Worm (Caenorhabditis elegans) whole organism, young adult: ENCODE data around the gene dnj-22.

Experiments
- B0019.2 ChIP-seq: fragments of 200-800 bp; sonication (Bioruptor generic); conservative IDR thresholded peaks from 2 replicates; pipeline ENCODE4 v1.3.6; 2022; ENCODE audit warnings: missing genetic modification reagents, missing genetic modification characterization, missing compliant biosample characterization
- B0336.3 ChIP-seq: fragments of 200-800 bp; sonication (Bioruptor generic); IDR thresholded peaks from 2 replicates; pipeline ENCODE4 v1.3.6; 2022; ENCODE audit warnings: missing genetic modification characterization, missing compliant biosample characterization
- D2030.7 ChIP-seq: fragments of 200-800 bp; sonication (Bioruptor generic); IDR thresholded peaks from 2 replicates; pipeline ENCODE4 v1.3.6; 2022; ENCODE audit warnings: missing genetic modification reagents, missing genetic modification characterization, missing compliant biosample characterization
- F23B12.7 ChIP-seq: sonication (generic microtip); optimal IDR thresholded peaks from 2 replicates; lab custom pipeline; 2017; ENCODE audit warnings: missing genetic modification characterization, mild to moderate bottlenecking, missing compliant biosample characterization, antibody characterized with exemption, moderate library complexity; ENCODE audit not compliant: insufficient read depth
- T07F8.4 ChIP-seq: sonication (generic microtip); optimal IDR thresholded peaks from 2 replicates; lab custom pipeline; 2016; ENCODE audit warnings: mild to moderate bottlenecking, missing genetic modification characterization, moderate library complexity, missing compliant biosample characterization
- T26A5.8 ChIP-seq: sonication (generic microtip); optimal IDR thresholded peaks from 2 replicates; lab custom pipeline; 2016; ENCODE audit warnings: missing genetic modification characterization, missing compliant biosample characterization
- ZK185.1 ChIP-seq: sonication (generic microtip); optimal IDR thresholded peaks from 2 replicates; lab custom pipeline; 2016; ENCODE audit warnings: mild to moderate bottlenecking, missing genetic modification characterization, missing compliant biosample characterization; ENCODE audit not compliant: poor library complexity, severe bottlenecking
- atf-7 ChIP-seq: sonication (generic microtip); optimal IDR thresholded peaks from 2 replicates; lab custom pipeline; 2017; ENCODE audit warnings: mild to moderate bottlenecking, missing genetic modification characterization, missing compliant biosample characterization
- attf-3 ChIP-seq: fragments of 200-800 bp; sonication (Bioruptor generic); conservative IDR thresholded peaks from 2 replicates; pipeline ENCODE4 v1.3.6; 2022; ENCODE audit warnings: missing genetic modification reagents, missing genetic modification characterization, missing compliant biosample characterization
- attf-5 ChIP-seq: fragments of 200-800 bp; sonication (Bioruptor generic); optimal IDR thresholded peaks from 2 replicates; lab custom pipeline; 2018; ENCODE audit warnings: mild to moderate bottlenecking, missing genetic modification characterization, missing compliant biosample characterization
- bed-1 ChIP-seq: fragments of 200-800 bp; sonication (Bioruptor generic); IDR thresholded peaks from 2 replicates; pipeline ENCODE4 v1.3.6; 2022; ENCODE audit warnings: missing genetic modification reagents, missing genetic modification characterization, missing compliant biosample characterization
- cebp-1 ChIP-seq, 2 experiments: fragments of 200-800 bp in 1 of 2; sonication (Bioruptor generic) in 1 of 2; sonication (generic microtip) in 1 of 2; IDR thresholded peaks in 1 of 2; optimal IDR thresholded peaks in 1 of 2; 2 replicates each; pipeline versions ENCODE4 v1.3.6 to Lab custom; 2017 to 2022; ENCODE audit warnings: missing compliant biosample characterization in 2 of 2, missing genetic modification characterization in 2 of 2, mild to moderate bottlenecking in 1 of 2, missing genetic modification reagents in 1 of 2, moderate library complexity in 1 of 2
- dox-1 ChIP-seq: fragments of 200-800 bp; sonication (Bioruptor generic); IDR thresholded peaks from 2 replicates; pipeline ENCODE4 v1.3.6; 2022; ENCODE audit warnings: missing genetic modification reagents, missing genetic modification characterization, missing compliant biosample characterization
- efl-1 ChIP-seq: fragments of 150-350 bp; optimal IDR thresholded peaks from 2 replicates; lab custom pipeline; 2014; ENCODE audit warnings: missing biosample characterization, missing genetic modification reagents, missing genetic modification characterization
- egl-44 ChIP-seq: fragments of 200-800 bp; sonication (Bioruptor generic); IDR thresholded peaks from 2 replicates; pipeline ENCODE4 v1.3.6; 2022; ENCODE audit warnings: missing genetic modification reagents, missing genetic modification characterization, missing compliant biosample characterization
- ets-4 ChIP-seq: fragments of 200-800 bp; sonication (Bioruptor generic); optimal IDR thresholded peaks from 2 replicates; lab custom pipeline; 2018; ENCODE audit warnings: mild to moderate bottlenecking, missing genetic modification characterization, missing compliant biosample characterization
- gei-17 ChIP-seq: fragments of 200-800 bp; sonication (Bioruptor generic); optimal IDR thresholded peaks from 2 replicates; lab custom pipeline; 2018; ENCODE audit warnings: mild to moderate bottlenecking, missing genetic modification characterization, missing compliant biosample characterization
- hrde-1 ChIP-seq: sonication (generic microtip); optimal IDR thresholded peaks from 2 replicates; lab custom pipeline; 2016; ENCODE audit warnings: missing genetic modification characterization, mild to moderate bottlenecking, missing compliant biosample characterization, moderate library complexity, missing genotype, missing genetic modification reagents, borderline replicate concordance
- lag-1 ChIP-seq: fragments of 200-800 bp; sonication (Bioruptor generic); IDR thresholded peaks from 2 replicates; pipeline ENCODE4 v1.3.6; 2022; ENCODE audit warnings: missing genetic modification reagents, missing genetic modification characterization, missing compliant biosample characterization
- lin-35 ChIP-seq, 3 experiments: fragments of 150-350 bp in 2 of 3; sonication (generic microtip) in 1 of 3; optimal IDR thresholded peaks; 2 replicates each; lab custom pipeline; 2014 to 2018; ENCODE audit warnings: missing biosample characterization in 3 of 3, missing genetic modification characterization in 3 of 3, missing genetic modification reagents in 3 of 3
- lin-40 ChIP-seq: sonication (generic microtip); optimal IDR thresholded peaks from 2 replicates; lab custom pipeline; 2016; ENCODE audit warnings: missing genetic modification characterization, mild to moderate bottlenecking, missing compliant biosample characterization, missing genotype, missing genetic modification reagents
- lin-54 ChIP-seq: fragments of 200-800 bp; sonication (Bioruptor generic); optimal IDR thresholded peaks from 2 replicates; lab custom pipeline; 2018; ENCODE audit warnings: mild to moderate bottlenecking, missing genetic modification characterization, missing compliant biosample characterization
- lir-1 ChIP-seq: fragments of 200-800 bp; sonication (Bioruptor generic); conservative IDR thresholded peaks from 2 replicates; pipeline ENCODE4 v1.3.6; 2022; ENCODE audit warnings: missing genetic modification reagents, missing genetic modification characterization, missing compliant biosample characterization
- lsl-1 ChIP-seq: fragments of 200-800 bp; sonication (Bioruptor generic); optimal IDR thresholded peaks from 2 replicates; lab custom pipeline; 2018; ENCODE audit warnings: mild to moderate bottlenecking, missing genetic modification characterization, moderate library complexity, missing compliant biosample characterization
- madf-6 ChIP-seq: fragments of 200-800 bp; sonication (Bioruptor generic); IDR thresholded peaks from 2 replicates; pipeline ENCODE4 v1.3.6; 2022; ENCODE audit warnings: missing genetic modification reagents, missing genetic modification characterization, missing compliant biosample characterization
- mcd-1 ChIP-seq: fragments of 200-800 bp; sonication (Bioruptor generic); IDR thresholded peaks from 2 replicates; pipeline ENCODE4 v1.3.6; 2022; ENCODE audit warnings: missing genetic modification reagents, missing genetic modification characterization, missing compliant biosample characterization
- mes-4 ChIP-seq: sonication (generic microtip); optimal IDR thresholded peaks from 2 replicates; lab custom pipeline; 2016; ENCODE audit warnings: missing genotype, missing genetic modification characterization, missing compliant biosample characterization
- mxl-1 ChIP-seq: sonication (generic microtip); optimal IDR thresholded peaks from 2 replicates; lab custom pipeline; 2016; ENCODE audit warnings: missing genetic modification characterization, missing compliant biosample characterization
- pbrm-1 ChIP-seq: fragments of 200-800 bp; sonication (Bioruptor generic); IDR thresholded peaks from 2 replicates; pipeline ENCODE4 v1.3.6; 2022; ENCODE audit warnings: missing genetic modification reagents, missing genetic modification characterization, missing compliant biosample characterization
- pha-4 ChIP-seq: fragments of 150-350 bp; sonication (generic microtip); optimal IDR thresholded peaks from 2 replicates; lab custom pipeline; 2014; ENCODE audit warnings: missing biosample characterization, missing genetic modification reagents, missing genetic modification characterization
- sdz-38 ChIP-seq: sonication (generic microtip); optimal IDR thresholded peaks from 2 replicates; lab custom pipeline; 2016; ENCODE audit warnings: missing genotype, missing genetic modification characterization, missing compliant biosample characterization
- snpc-1.1 ChIP-seq: sonication (generic microtip); optimal IDR thresholded peaks from 2 replicates; lab custom pipeline; 2017; ENCODE audit warnings: missing genetic modification characterization, mild to moderate bottlenecking, missing compliant biosample characterization, antibody characterized with exemption, moderate library complexity, missing genotype, missing genetic modification reagents; ENCODE audit not compliant: insufficient read depth
- snpc-1.3 ChIP-seq: sonication (generic microtip); optimal IDR thresholded peaks from 2 replicates; lab custom pipeline; 2017; ENCODE audit warnings: missing genetic modification characterization, mild to moderate bottlenecking, missing compliant biosample characterization, antibody characterized with exemption, moderate library complexity, missing genotype, missing genetic modification reagents; ENCODE audit not compliant: insufficient read depth
- snpc-3.4 ChIP-seq: sonication (generic microtip); optimal IDR thresholded peaks from 2 replicates; lab custom pipeline; 2017; ENCODE audit warnings: missing genetic modification characterization, mild to moderate bottlenecking, missing compliant biosample characterization, antibody characterized with exemption, moderate library complexity, missing genotype, missing genetic modification reagents
- snpc-4 ChIP-seq, 5 experiments: fragments of 150-350 bp in 1 of 5; sonication (generic microtip) in 4 of 5; optimal IDR thresholded peaks; 2 replicates each; lab custom pipeline; 2014 to 2018; ENCODE audit warnings: missing genetic modification characterization in 5 of 5, missing biosample characterization in 3 of 5, antibody characterized with exemption in 2 of 5, mild to moderate bottlenecking in 2 of 5, missing compliant biosample characterization in 2 of 5, missing genotype in 2 of 5, moderate library complexity in 2 of 5, missing genetic modification reagents in 1 of 5
- tbp1 ChIP-seq: fragments of 200-800 bp; sonication (Bioruptor generic); optimal IDR thresholded peaks from 2 replicates; lab custom pipeline; 2018; ENCODE audit warnings: mild to moderate bottlenecking, missing genetic modification characterization, missing compliant biosample characterization
- xnd-1 ChIP-seq: sonication (generic microtip); optimal IDR thresholded peaks from 2 replicates; lab custom pipeline; 2016; ENCODE audit warnings: missing genotype, missing genetic modification reagents, missing genetic modification characterization, missing compliant biosample characterization
- zfh-2 ChIP-seq: fragments of 200-800 bp; sonication (Bioruptor generic); conservative IDR thresholded peaks from 2 replicates; pipeline ENCODE4 v1.3.6; 2022; ENCODE audit warnings: missing genetic modification reagents, missing genetic modification characterization, missing compliant biosample characterization
- ztf-18 ChIP-seq: sonication (generic microtip); optimal IDR thresholded peaks from 2 replicates; lab custom pipeline; 2016; ENCODE audit warnings: missing genotype, mild to moderate bottlenecking, missing genetic modification characterization, missing compliant biosample characterization
- ztf-25 ChIP-seq: fragments of 200-800 bp; sonication (Bioruptor generic); IDR thresholded peaks from 2 replicates; pipeline ENCODE4 v1.3.6; 2022; ENCODE audit warnings: missing genetic modification reagents, missing genetic modification characterization, missing compliant biosample characterization
- ztf-28 ChIP-seq: fragments of 200-800 bp; sonication (Bioruptor generic); IDR thresholded peaks from 2 replicates; pipeline ENCODE4 v1.3.6; 2022; ENCODE audit warnings: missing genetic modification reagents, missing genetic modification characterization, missing compliant biosample characterization
- ztf-3 ChIP-seq: fragments of 200-800 bp; sonication (Bioruptor generic); optimal IDR thresholded peaks from 2 replicates; lab custom pipeline; 2018; ENCODE audit warnings: mild to moderate bottlenecking, missing genetic modification characterization, missing compliant biosample characterization

Gene dnj-22

ce11 chrV:8462074-8462473 is at the start of gene dnj-22, which contains the start of gene natc-1:
Gene dnj-22, minus strand, starts transcription at chrV:8462120.
Gene natc-1, plus strand, starts transcription at chrV:8462359.
- TF ChIP-seq pbrm-1 (GFP tag; lab: Robert Waterston, UW) (no peak; the same call in 1 of the 2 replicates), snpc-4 (GFP tag; optimal IDR thresholded peaks at IDR 0.05; lab: Kevin White, UChicago) (peak; percentile 38), snpc-4 (tag; optimal IDR thresholded peaks at IDR 0.05; lab: Kevin White, UChicago) (peak in 3 of 4 experiments; percentile 14 to 59 (median 59)), D2030.7 (GFP tag; lab: Robert Waterston, UW) (no peak), ztf-3 (GFP tag; lab: Kevin White, UChicago) (no peak), B0336.3 (GFP tag; lab: Robert Waterston, UW) (no peak), ZK185.1 (peak; percentile 2), ztf-25 (GFP tag; lab: Robert Waterston, UW) (no peak), egl-44 (GFP tag; lab: Robert Waterston, UW) (no peak), lsl-1 (GFP tag; lab: Kevin White, UChicago) (peak; percentile 1), snpc-1.3 (peak; percentile 29), T07F8.4 (tag; lab: Kevin White, UChicago) (no peak), lag-1 (GFP tag; lab: Robert Waterston, UW) (no peak), mes-4 (tag; lab: Kevin White, UChicago) (no peak), xnd-1 (tag; lab: Kevin White, UChicago) (no peak), ztf-18 (tag; lab: Kevin White, UChicago) (no peak), lin-40 (tag; lab: Kevin White, UChicago) (peak; percentile 63), cebp-1 (GFP tag; IDR thresholded peaks at IDR 0.05; lab: Robert Waterston, UW) (no peak), cebp-1 (tag; optimal IDR thresholded peaks at IDR 0.05; lab: Kevin White, UChicago) (peak; percentile 22), B0019.2 (GFP tag; lab: Robert Waterston, UW) (no peak), hrde-1 (no peak), dox-1 (peak; percentile 12; the same call in 1 of the 2 replicates), ets-4 (GFP tag; lab: Kevin White, UChicago) (no peak), lin-35 (GFP tag; optimal IDR thresholded peaks at IDR 0.05; lab: Kevin White, UChicago) (peak in 1 of 3 experiments; percentile 60), bed-1 (GFP tag; lab: Robert Waterston, UW) (no peak), lin-54 (GFP tag; lab: Kevin White, UChicago) (peak; percentile 35), madf-6 (GFP tag; lab: Robert Waterston, UW) (peak; percentile 51; the same call in 1 of the 2 replicates), T26A5.8 (tag; lab: Kevin White, UChicago) (no peak), mcd-1 (GFP tag; lab: Robert Waterston, UW) (peak; percentile 94), efl-1 (no peak), ztf-28 (GFP tag; lab: Robert Waterston, UW) (no peak), pha-4 (tag; lab: Kevin White, UChicago) (peak; percentile 17), snpc-1.1 (tag; lab: Kevin White, UChicago) (peak; percentile 35), lir-1 (GFP tag; lab: Robert Waterston, UW) (no peak), zfh-2 (GFP tag; lab: Robert Waterston, UW) (no peak), attf-3 (GFP tag; lab: Robert Waterston, UW) (peak; percentile 98), attf-5 (GFP tag; lab: Kevin White, UChicago) (peak; percentile 48), tbp1 (GFP tag; lab: Kevin White, UChicago) (peak; percentile 41), mxl-1 (tag; lab: Kevin White, UChicago) (no peak), F23B12.7 (peak; percentile 52), atf-7 (tag; lab: Kevin White, UChicago) (no peak), snpc-3.4 (peak; percentile 58), sdz-38 (no peak), gei-17 (GFP tag; lab: Kevin White, UChicago) (no peak)
